Worm (Caenorhabditis elegans) whole organism, L1 larva: ENCODE measurements around the gene nhr-96.

ENCODE experiments used
- C34B4.2 ChIP-seq: sonication (generic microtip); optimal IDR thresholded peaks from 2 replicates; lab custom pipeline; 2017; ENCODE audit warnings: mild to moderate bottlenecking, missing genetic modification characterization, missing compliant biosample characterization
- ama-1 ChIP-seq: fragments of 150-350 bp; optimal IDR thresholded peaks from 2 replicates; lab custom pipeline; 2014
- ceh-82 ChIP-seq, 3 experiments: fragments of 150-350 bp in 1 of 3; sonication (generic microtip) in 2 of 3; optimal IDR thresholded peaks; 2 replicates each; lab custom pipeline; 2014 to 2017; ENCODE audit warnings: missing biosample characterization in 3 of 3, missing genetic modification characterization in 3 of 3
- dsc-1 ChIP-seq: sonication (generic microtip); optimal IDR thresholded peaks from 2 replicates; lab custom pipeline; 2016; ENCODE audit warnings: mild to moderate bottlenecking, missing genetic modification characterization, missing compliant biosample characterization
- fkh-8 ChIP-seq: sonication (generic microtip); optimal IDR thresholded peaks from 2 replicates; lab custom pipeline; 2016; ENCODE audit warnings: mild to moderate bottlenecking, missing genetic modification characterization, missing compliant biosample characterization
- mab-9 ChIP-seq: fragments of 200-800 bp; sonication (Bioruptor generic); IDR thresholded peaks from 2 replicates; pipeline ENCODE4 v1.3.6; 2022; ENCODE audit warnings: missing genetic modification reagents, missing genetic modification characterization, missing compliant biosample characterization
- unc-62 ChIP-seq: fragments of 150-350 bp; optimal IDR thresholded peaks from 2 replicates; lab custom pipeline; 2014; ENCODE audit warnings: missing biosample characterization, missing genetic modification reagents, missing genetic modification characterization
- ztf-4 ChIP-seq: fragments of 150-350 bp; optimal IDR thresholded peaks from 2 replicates; lab custom pipeline; 2014; ENCODE audit warnings: missing biosample characterization, missing genetic modification characterization

- TF ChIP-seq ama-1 (lab: Kevin White, UChicago), result no peak
- no peak for TF ChIP-seq mab-9 (GFP tag; lab: Robert Waterston, UW)
- TF ChIP-seq fkh-8 (tag; lab: Kevin White, UChicago), result no peak
- no peak for TF ChIP-seq dsc-1 (tag; lab: Kevin White, UChicago)
- TF ChIP-seq unc-62 (GFP tag; lab: Kevin White, UChicago), result no peak
- no peak for TF ChIP-seq C34B4.2 (tag; lab: Kevin White, UChicago)
- no peak for TF ChIP-seq ztf-4 (tag; lab: Kevin White, UChicago)
- no peak for TF ChIP-seq ceh-82 (tag; optimal IDR thresholded peaks at IDR 0.05; lab: Kevin White, UChicago)
Measured at ce11 chrV:2191122-2191521, 42.2 kb upstream of the nhr-96 start, which contains the start of gene srbc-42.
